Worm (Caenorhabditis elegans) whole organism, L1 larva: ENCODE results near the gene sorf-2.

Experiments
- ces-1 ChIP-seq: fragments of 150-350 bp; optimal IDR thresholded peaks from 2 replicates; lab custom pipeline; 2014; ENCODE audit warnings: missing biosample characterization, missing genetic modification reagents, missing genetic modification characterization
- elt-3 ChIP-seq, 6 experiments: fragments of 150-350 bp in 1 of 6; sonication (generic microtip); optimal IDR thresholded peaks; 2 replicates each; lab custom pipeline; 2017 to 2018; ENCODE audit warnings: missing biosample characterization in 6 of 6, missing genetic modification characterization in 6 of 6, inconsistent platforms in 1 of 6
- fkh-10 ChIP-seq: sonication (generic microtip); optimal IDR thresholded peaks from 2 replicates; lab custom pipeline; 2017; ENCODE audit warnings: missing biosample characterization, missing genetic modification reagents, missing genetic modification characterization
- fos-1 ChIP-seq: fragments of 150-350 bp; optimal IDR thresholded peaks from 2 replicates; lab custom pipeline; 2014; ENCODE audit warnings: missing biosample characterization, missing genetic modification characterization
- nhr-11 ChIP-seq: fragments of 150-350 bp; optimal IDR thresholded peaks from 2 replicates; lab custom pipeline; 2014; ENCODE audit warnings: missing biosample characterization, missing genetic modification characterization
- nhr-237 ChIP-seq: fragments of 150-350 bp; optimal IDR thresholded peaks from 2 replicates; lab custom pipeline; 2014; ENCODE audit warnings: missing biosample characterization, missing genetic modification characterization
- nhr-28 ChIP-seq: fragments of 150-350 bp; optimal IDR thresholded peaks from 2 replicates; lab custom pipeline; 2014; ENCODE audit warnings: missing biosample characterization, missing genetic modification characterization
- pax-3 ChIP-seq: fragments of 200-800 bp; sonication (Bioruptor generic); optimal IDR thresholded peaks from 2 replicates; lab custom pipeline; 2018; ENCODE audit warnings: mild to moderate bottlenecking, missing genetic modification characterization, moderate library complexity, missing compliant biosample characterization
- sptf-1 ChIP-seq: fragments of 150-350 bp; optimal IDR thresholded peaks from 2 replicates; lab custom pipeline; 2014; ENCODE audit warnings: missing biosample characterization, missing genetic modification characterization
- zag-1 ChIP-seq: fragments of 150-350 bp; optimal IDR thresholded peaks from 2 replicates; lab custom pipeline; 2014; ENCODE audit warnings: missing biosample characterization, missing genetic modification characterization

ce11 chrIII:5291281-5291680 lies 35.1 kb upstream of the sorf-2 start:
- TF ChIP-seq zag-1 (no peak), fos-1 (tag; lab: Kevin White, UChicago) (no peak), nhr-11 (tag; lab: Kevin White, UChicago) (no peak), ces-1 (GFP tag; lab: Kevin White, UChicago) (no peak), nhr-237 (tag; lab: Kevin White, UChicago) (no peak), fkh-10 (GFP tag; lab: Kevin White, UChicago) (no peak), pax-3 (tag; lab: Kevin White, UChicago) (no peak), nhr-28 (tag; lab: Kevin White, UChicago) (no peak), sptf-1 (tag; lab: Kevin White, UChicago) (no peak), elt-3 (tag; optimal IDR thresholded peaks at IDR 0.05; lab: Kevin White, UChicago) (no peak)
